Fruit fly (Drosophila melanogaster) whole organism, prepupa: ENCODE results near the gene trbd.

Experiments used
- CG11294 ChIP-seq: fragments of 200-800 bp; sonication (Bioruptor generic); IDR thresholded peaks from 2 replicates; pipeline ENCODE4 v1.3.6; 2022; ENCODE audit warnings: missing biosample characterization, missing genetic modification characterization
- CG3919 ChIP-seq: fragments of 200-800 bp; sonication (Bioruptor generic); optimal IDR thresholded peaks from 3 replicates; lab custom pipeline; 2016; ENCODE audit warnings: missing biosample characterization, missing genetic modification characterization
- CG6808 ChIP-seq: fragments of 200-800 bp; sonication (Bioruptor generic); optimal IDR thresholded peaks from 3 replicates; lab custom pipeline; 2017; ENCODE audit warnings: missing biosample characterization, missing genetic modification characterization, mild to moderate bottlenecking, moderate library complexity, missing genetic modification reagents
- CG8119 ChIP-seq: fragments of 200-800 bp; sonication (Bioruptor generic); IDR thresholded peaks from 3 replicates; pipeline ENCODE4 v1.3.6; 2022; ENCODE audit warnings: missing biosample characterization, missing genetic modification characterization
- Eip93F ChIP-seq: fragments of 200-800 bp; sonication (Bioruptor generic); optimal IDR thresholded peaks from 2 replicates; lab custom pipeline; 2016; ENCODE audit warnings: missing biosample characterization, mild to moderate bottlenecking, missing genetic modification characterization
- Hr39 ChIP-seq: fragments of 200-800 bp; sonication (Bioruptor generic); optimal IDR thresholded peaks from 2 replicates; lab custom pipeline; 2016; ENCODE audit warnings: missing biosample characterization, missing genetic modification characterization
- Met ChIP-seq: fragments of 200-800 bp; sonication (Bioruptor generic); optimal IDR thresholded peaks from 3 replicates; lab custom pipeline; 2016; ENCODE audit warnings: missing biosample characterization, missing genetic modification characterization
- OdsH ChIP-seq: fragments of 200-800 bp; sonication (Bioruptor generic); optimal IDR thresholded peaks from 3 replicates; lab custom pipeline; 2016; ENCODE audit warnings: missing biosample characterization, missing genetic modification characterization
- salr ChIP-seq, 2 experiments: fragments of 200-800 bp; sonication (Bioruptor generic); optimal IDR thresholded peaks; 3 replicates each; lab custom pipeline; 2016 to 2018; ENCODE audit warnings: missing biosample characterization in 2 of 2, missing genetic modification characterization in 2 of 2, mild to moderate bottlenecking in 1 of 2
- ss ChIP-seq, 2 experiments: fragments of 200-800 bp; sonication (Bioruptor generic); optimal IDR thresholded peaks; 2 replicates in 1 of 2; 3 replicates in 1 of 2; lab custom pipeline; 2017 to 2018; ENCODE audit warnings: mild to moderate bottlenecking in 2 of 2, missing biosample characterization in 2 of 2, missing genetic modification characterization in 2 of 2, moderate library complexity in 1 of 2

DNA sequence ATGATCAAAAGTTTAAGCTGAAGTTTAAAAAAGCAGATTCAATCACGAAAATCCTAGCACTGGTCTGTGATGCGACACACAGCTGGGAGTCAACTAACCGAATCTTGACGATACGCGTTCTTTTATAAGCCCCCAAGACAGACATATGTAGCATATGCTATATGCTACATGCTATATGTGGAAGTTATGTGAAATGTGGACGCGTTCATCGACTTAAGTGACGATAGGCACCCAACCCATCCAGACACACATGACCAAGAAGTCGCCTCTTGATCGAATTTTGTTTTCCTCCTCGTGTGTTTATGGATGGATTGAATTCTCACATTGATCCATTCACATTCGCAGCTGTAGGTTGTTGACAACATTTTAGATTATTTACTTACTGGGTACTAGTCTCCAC is 22.3 kb upstream of the trbd start, which contains the start of gene alphaTub85E:
- TF ChIP-seq Met (GFP tag; lab: Kevin White, UChicago) (no peak), CG11294 (GFP tag; lab: Robert Waterston, UW) (no peak), OdsH (GFP tag; lab: Kevin White, UChicago) (no peak), CG8119 (GFP tag; lab: Robert Waterston, UW) (no peak), ss (GFP tag; optimal IDR thresholded peaks at IDR 0.05; lab: Kevin White, UChicago) (no peak), Hr39 (GFP tag; lab: Kevin White, UChicago) (no peak), CG6808 (GFP tag; lab: Kevin White, UChicago) (no peak), Eip93F (GFP tag; lab: Kevin White, UChicago) (no peak), CG3919 (GFP tag; lab: Kevin White, UChicago) (no peak), salr (GFP tag; optimal IDR thresholded peaks at IDR 0.05; lab: Kevin White, UChicago) (no peak)
